Fruit fly (Drosophila melanogaster): ENCODE results near the gene GstO1.

The GstO1 gene

dm6 chr3L:8506975-8507441 lies 17.7 kb downstream of the GstO1 start, which contains the start of gene CG43163 (continued):
- TF ChIP-seq CG34376 (GFP tag; optimal IDR thresholded peaks at IDR 0.05) (peak; percentile 7), nerfin-1 (tag; optimal IDR thresholded peaks at IDR 0.05) (peak; percentile 48), Sin3A (optimal IDR thresholded peaks at IDR 0.05) (no peak), Poxn (GFP tag; IDR thresholded peaks at IDR 0.05) (no peak), CG34224 (GFP tag; IDR thresholded peaks at IDR 0.05; ENCODE audit: partially characterized antibody) (no peak), Deaf1 (tag; optimal IDR thresholded peaks at IDR 0.05) (peak; percentile 23), pnt (GFP tag; optimal IDR thresholded peaks at IDR 0.05) (no peak), zen (tag; optimal IDR thresholded peaks at IDR 0.05) (peak; percentile 60), CG15011 (GFP tag; optimal IDR thresholded peaks at IDR 0.05) (peak; percentile 39), Eip74EF (GFP tag; optimal IDR thresholded peaks at IDR 0.05) (peak in 1 of 2 experiments; percentile 58), bbx (GFP tag; IDR thresholded peaks at IDR 0.05; ENCODE audit: partially characterized antibody) (no peak), Hr39 (optimal IDR thresholded peaks at IDR 0.05) (no peak), rib (GFP tag; IDR thresholded peaks at IDR 0.05) (peak; percentile 41; the same call in 1 of the 2 replicates), CG16815 (GFP tag; optimal IDR thresholded peaks at IDR 0.05) (peak; percentile 33), Dfd (GFP tag; optimal IDR thresholded peaks at IDR 0.05) (no peak), chinmo (GFP tag; IDR thresholded peaks at IDR 0.05; ENCODE audit: partially characterized antibody) (peak; percentile 77; the same call in 2 of the 4 replicates), CG8388 (GFP tag; optimal IDR thresholded peaks at IDR 0.05) (peak; percentile 68), CG8944 (GFP tag; optimal IDR thresholded peaks at IDR 0.05) (no peak), CG7556 (GFP tag; optimal IDR thresholded peaks at IDR 0.05) (peak; percentile 56), sima (GFP tag; optimal IDR thresholded peaks at IDR 0.05) (no peak), CG10462 (GFP tag; optimal IDR thresholded peaks at IDR 0.05) (peak; percentile 34), Nf-YA (GFP tag; IDR thresholded peaks at IDR 0.05) (peak; percentile 38; the same call in 1 of the 2 replicates), CG1792 (GFP tag; optimal IDR thresholded peaks at IDR 0.05) (no peak), Ssrp (tag; optimal IDR thresholded peaks at IDR 0.05) (peak; percentile 43), CG30403 (GFP tag; optimal IDR thresholded peaks at IDR 0.05) (peak; percentile 70), Hr51 (GFP tag; optimal IDR thresholded peaks at IDR 0.05) (peak; percentile 52 to 70), wek (GFP tag; optimal IDR thresholded peaks at IDR 0.05) (no peak), Hand (GFP tag; optimal IDR thresholded peaks at IDR 0.05) (no peak), emc (GFP tag; optimal IDR thresholded peaks at IDR 0.05) (no peak), CG14050 (GFP tag; IDR thresholded peaks at IDR 0.05) (peak; percentile 30; the same call in 1 of the 3 replicates), onecut (GFP tag; IDR thresholded peaks at IDR 0.05) (peak; percentile 44; the same call in 1 of the 2 replicates), ro (GFP tag; IDR thresholded peaks at IDR 0.05) (no peak), CG17802 (tag; optimal IDR thresholded peaks at IDR 0.05) (no peak), CG18262 (tag; optimal IDR thresholded peaks at IDR 0.05) (peak; percentile 72), Meics (GFP tag; optimal IDR thresholded peaks at IDR 0.05) (peak; percentile 61), CG1529 (GFP tag; optimal IDR thresholded peaks at IDR 0.05) (peak; percentile 16), Drgx (GFP tag; IDR thresholded peaks at IDR 0.05) (peak; percentile 65), hbn (GFP tag; IDR thresholded peaks at IDR 0.05; ENCODE audit: partially characterized antibody) (peak; percentile 32; the same call in 1 of the 2 replicates), Atf6 (GFP tag; IDR thresholded peaks at IDR 0.05) (peak; percentile 69; the same call in 1 of the 2 replicates), ac (GFP tag; optimal IDR thresholded peaks at IDR 0.05) (no peak), fru (optimal IDR thresholded peaks at IDR 0.05) (no peak), gce (GFP tag; IDR thresholded peaks at IDR 0.05) (peak; percentile 79), CG11093 (GFP tag; IDR thresholded peaks at IDR 0.05) (no peak), gem (tag; optimal IDR thresholded peaks at IDR 0.05) (peak; percentile 86), Dp (GFP tag; optimal IDR thresholded peaks at IDR 0.05) (peak; percentile 63), CG7786 (GFP tag; optimal IDR thresholded peaks at IDR 0.05) (no peak), fu2 (GFP tag; optimal IDR thresholded peaks at IDR 0.05) (peak; percentile 31), ttk (GFP tag; IDR thresholded peaks at IDR 0.05) (no peak), gcm (GFP tag; optimal IDR thresholded peaks at IDR 0.05) (peak; percentile 66), Mes4 (GFP tag; optimal IDR thresholded peaks at IDR 0.05) (peak; percentile 25), CG17829 (tag; optimal IDR thresholded peaks at IDR 0.05) (peak; percentile 70)

All from whole organism, embryonic.